Worm (Caenorhabditis elegans) whole organism, young adult: ENCODE measurements around the gene T07F8.4.

Source experiments
- B0019.2 ChIP-seq: fragments of 200-800 bp; sonication (Bioruptor generic); conservative IDR thresholded peaks from 2 replicates; pipeline ENCODE4 v1.3.6; 2022; ENCODE audit warnings: missing genetic modification reagents, missing genetic modification characterization, missing compliant biosample characterization
- B0261.1 ChIP-seq: sonication (generic microtip); optimal IDR thresholded peaks from 2 replicates; lab custom pipeline; 2016; ENCODE audit warnings: mild to moderate bottlenecking, missing genetic modification characterization, moderate library complexity, missing compliant biosample characterization
- B0336.3 ChIP-seq: fragments of 200-800 bp; sonication (Bioruptor generic); IDR thresholded peaks from 2 replicates; pipeline ENCODE4 v1.3.6; 2022; ENCODE audit warnings: missing genetic modification characterization, missing compliant biosample characterization
- D2030.7 ChIP-seq: fragments of 200-800 bp; sonication (Bioruptor generic); IDR thresholded peaks from 2 replicates; pipeline ENCODE4 v1.3.6; 2022; ENCODE audit warnings: missing genetic modification reagents, missing genetic modification characterization, missing compliant biosample characterization
- F22D6.2 ChIP-seq: sonication (generic microtip); optimal IDR thresholded peaks from 2 replicates; lab custom pipeline; 2016; ENCODE audit warnings: mild to moderate bottlenecking, missing genetic modification characterization, missing compliant biosample characterization
- F39B2.1 ChIP-seq: fragments of 200-800 bp; sonication (Bioruptor generic); IDR thresholded peaks from 2 replicates; pipeline ENCODE4 v1.3.6; 2022; ENCODE audit warnings: missing genetic modification reagents, missing genetic modification characterization, missing compliant biosample characterization
- T26A5.8 ChIP-seq: sonication (generic microtip); optimal IDR thresholded peaks from 2 replicates; lab custom pipeline; 2016; ENCODE audit warnings: missing genetic modification characterization, missing compliant biosample characterization
- Y67H2A.10 ChIP-seq: fragments of 200-800 bp; sonication (Bioruptor generic); conservative IDR thresholded peaks from 2 replicates; pipeline ENCODE4 v1.3.6; 2022; ENCODE audit warnings: missing genetic modification reagents, missing genetic modification characterization, missing compliant biosample characterization
- ZK185.1 ChIP-seq: sonication (generic microtip); optimal IDR thresholded peaks from 2 replicates; lab custom pipeline; 2016; ENCODE audit warnings: mild to moderate bottlenecking, missing genetic modification characterization, missing compliant biosample characterization; ENCODE audit not compliant: poor library complexity, severe bottlenecking
- aptf-3 ChIP-seq: fragments of 200-800 bp; sonication (Bioruptor generic); IDR thresholded peaks from 2 replicates; pipeline ENCODE4 v1.3.6; 2022; ENCODE audit warnings: missing genetic modification characterization, missing compliant biosample characterization
- attf-5 ChIP-seq: fragments of 200-800 bp; sonication (Bioruptor generic); optimal IDR thresholded peaks from 2 replicates; lab custom pipeline; 2018; ENCODE audit warnings: mild to moderate bottlenecking, missing genetic modification characterization, missing compliant biosample characterization
- bed-1 ChIP-seq: fragments of 200-800 bp; sonication (Bioruptor generic); IDR thresholded peaks from 2 replicates; pipeline ENCODE4 v1.3.6; 2022; ENCODE audit warnings: missing genetic modification reagents, missing genetic modification characterization, missing compliant biosample characterization
- bed-2 ChIP-seq: fragments of 200-800 bp; sonication (Bioruptor generic); IDR thresholded peaks from 2 replicates; pipeline ENCODE4 v1.3.6; 2022; ENCODE audit warnings: missing genetic modification reagents, missing genetic modification characterization, missing compliant biosample characterization
- ccch-3 ChIP-seq: fragments of 200-800 bp; sonication (Bioruptor generic); optimal IDR thresholded peaks from 2 replicates; lab custom pipeline; 2018; ENCODE audit warnings: mild to moderate bottlenecking, missing genetic modification characterization, missing compliant biosample characterization
- ceh-100 ChIP-seq: fragments of 200-800 bp; sonication (Bioruptor generic); IDR thresholded peaks from 2 replicates; pipeline ENCODE4 v1.3.6; 2022; ENCODE audit warnings: missing genetic modification reagents, missing genetic modification characterization, missing compliant biosample characterization
- ceh-40 ChIP-seq: fragments of 200-800 bp; sonication (Bioruptor generic); IDR thresholded peaks from 2 replicates; pipeline ENCODE4 v1.3.6; 2022; ENCODE audit warnings: missing genetic modification characterization, missing compliant biosample characterization
- efl-1 ChIP-seq: fragments of 150-350 bp; optimal IDR thresholded peaks from 2 replicates; lab custom pipeline; 2014; ENCODE audit warnings: missing biosample characterization, missing genetic modification reagents, missing genetic modification characterization
- egl-18 ChIP-seq: fragments of 200-800 bp; sonication (Bioruptor generic); IDR thresholded peaks from 2 replicates; pipeline ENCODE4 v1.3.6; 2022; ENCODE audit warnings: missing genetic modification reagents, missing genetic modification characterization, missing compliant biosample characterization
- ekl-4 ChIP-seq: fragments of 200-800 bp; sonication (Bioruptor generic); IDR thresholded peaks from 2 replicates; pipeline ENCODE4 v1.3.6; 2022; ENCODE audit warnings: missing genetic modification reagents, missing genetic modification characterization, missing compliant biosample characterization
- lag-1 ChIP-seq: fragments of 200-800 bp; sonication (Bioruptor generic); IDR thresholded peaks from 2 replicates; pipeline ENCODE4 v1.3.6; 2022; ENCODE audit warnings: missing genetic modification reagents, missing genetic modification characterization, missing compliant biosample characterization
- let-607 ChIP-seq, 2 experiments: fragments of 200-800 bp in 1 of 2; sonication (Bioruptor generic) in 1 of 2; sonication (generic microtip) in 1 of 2; optimal IDR thresholded peaks; 2 replicates each; lab custom pipeline; 2016 to 2018; ENCODE audit warnings: mild to moderate bottlenecking in 2 of 2, missing compliant biosample characterization in 2 of 2, missing genetic modification characterization in 2 of 2, moderate library complexity in 2 of 2, missing genotype in 1 of 2
- lir-1 ChIP-seq: fragments of 200-800 bp; sonication (Bioruptor generic); conservative IDR thresholded peaks from 2 replicates; pipeline ENCODE4 v1.3.6; 2022; ENCODE audit warnings: missing genetic modification reagents, missing genetic modification characterization, missing compliant biosample characterization
- lsl-1 ChIP-seq: fragments of 200-800 bp; sonication (Bioruptor generic); optimal IDR thresholded peaks from 2 replicates; lab custom pipeline; 2018; ENCODE audit warnings: mild to moderate bottlenecking, missing genetic modification characterization, moderate library complexity, missing compliant biosample characterization
- madf-6 ChIP-seq: fragments of 200-800 bp; sonication (Bioruptor generic); IDR thresholded peaks from 2 replicates; pipeline ENCODE4 v1.3.6; 2022; ENCODE audit warnings: missing genetic modification reagents, missing genetic modification characterization, missing compliant biosample characterization
- mcd-1 ChIP-seq: fragments of 200-800 bp; sonication (Bioruptor generic); IDR thresholded peaks from 2 replicates; pipeline ENCODE4 v1.3.6; 2022; ENCODE audit warnings: missing genetic modification reagents, missing genetic modification characterization, missing compliant biosample characterization
- mel-28 ChIP-seq: sonication (generic microtip); optimal IDR thresholded peaks from 2 replicates; lab custom pipeline; 2016; ENCODE audit warnings: borderline replicate concordance, mild to moderate bottlenecking, missing genetic modification characterization, missing compliant biosample characterization
- nfya-1 ChIP-seq: sonication (generic microtip); optimal IDR thresholded peaks from 2 replicates; lab custom pipeline; 2017; ENCODE audit warnings: antibody characterized with exemption, missing compliant biosample characterization, missing genetic modification characterization, borderline replicate concordance; ENCODE audit not compliant: insufficient read depth
- nhr-120 ChIP-seq: fragments of 200-800 bp; sonication (Bioruptor generic); IDR thresholded peaks from 2 replicates; pipeline ENCODE4 v1.3.6; 2022; ENCODE audit warnings: missing genetic modification characterization, missing compliant biosample characterization
- nhr-27 ChIP-seq: fragments of 200-800 bp; sonication (Bioruptor generic); optimal IDR thresholded peaks from 2 replicates; lab custom pipeline; 2018; ENCODE audit warnings: mild to moderate bottlenecking, missing genetic modification characterization, moderate library complexity, missing compliant biosample characterization
- rcor-1 ChIP-seq: fragments of 200-800 bp; sonication (Bioruptor generic); IDR thresholded peaks from 2 replicates; pipeline ENCODE4 v1.3.6; 2022; ENCODE audit warnings: missing genetic modification reagents, missing genetic modification characterization, missing compliant biosample characterization
- rec-8 ChIP-seq, 2 experiments: sonication (generic microtip); optimal IDR thresholded peaks; 2 replicates each; lab custom pipeline; 2016; ENCODE audit warnings: mild to moderate bottlenecking in 2 of 2, missing genetic modification characterization in 2 of 2, missing genetic modification reagents in 2 of 2, missing genotype in 2 of 2, missing biosample characterization in 1 of 2, missing compliant biosample characterization in 1 of 2, moderate library complexity in 1 of 2
- repo-1 ChIP-seq: sonication (generic microtip); optimal IDR thresholded peaks from 2 replicates; lab custom pipeline; 2017; ENCODE audit warnings: mild to moderate bottlenecking, missing genetic modification characterization, missing compliant biosample characterization
- snpc-1.1 ChIP-seq: sonication (generic microtip); optimal IDR thresholded peaks from 2 replicates; lab custom pipeline; 2017; ENCODE audit warnings: missing genetic modification characterization, mild to moderate bottlenecking, missing compliant biosample characterization, antibody characterized with exemption, moderate library complexity, missing genotype, missing genetic modification reagents; ENCODE audit not compliant: insufficient read depth
- snpc-1.3 ChIP-seq: sonication (generic microtip); optimal IDR thresholded peaks from 2 replicates; lab custom pipeline; 2017; ENCODE audit warnings: missing genetic modification characterization, mild to moderate bottlenecking, missing compliant biosample characterization, antibody characterized with exemption, moderate library complexity, missing genotype, missing genetic modification reagents; ENCODE audit not compliant: insufficient read depth
- snpc-3.4 ChIP-seq: sonication (generic microtip); optimal IDR thresholded peaks from 2 replicates; lab custom pipeline; 2017; ENCODE audit warnings: missing genetic modification characterization, mild to moderate bottlenecking, missing compliant biosample characterization, antibody characterized with exemption, moderate library complexity, missing genotype, missing genetic modification reagents
- snpc-4 ChIP-seq, 5 experiments: fragments of 150-350 bp in 1 of 5; sonication (generic microtip) in 4 of 5; optimal IDR thresholded peaks; 2 replicates each; lab custom pipeline; 2014 to 2018; ENCODE audit warnings: missing genetic modification characterization in 5 of 5, missing biosample characterization in 3 of 5, antibody characterized with exemption in 2 of 5, mild to moderate bottlenecking in 2 of 5, missing compliant biosample characterization in 2 of 5, missing genotype in 2 of 5, moderate library complexity in 2 of 5, missing genetic modification reagents in 1 of 5
- tbp1 ChIP-seq: fragments of 200-800 bp; sonication (Bioruptor generic); optimal IDR thresholded peaks from 2 replicates; lab custom pipeline; 2018; ENCODE audit warnings: mild to moderate bottlenecking, missing genetic modification characterization, missing compliant biosample characterization
- tbx-9 ChIP-seq: sonication (generic microtip); optimal IDR thresholded peaks from 2 replicates; lab custom pipeline; 2016; ENCODE audit warnings: borderline replicate concordance, missing genetic modification characterization, inconsistent platforms, missing compliant biosample characterization
- unc-130 ChIP-seq: sonication (generic microtip); optimal IDR thresholded peaks from 2 replicates; lab custom pipeline; 2016; ENCODE audit warnings: missing genetic modification reagents, missing genetic modification characterization, missing compliant biosample characterization
- xnd-1 ChIP-seq: sonication (generic microtip); optimal IDR thresholded peaks from 2 replicates; lab custom pipeline; 2016; ENCODE audit warnings: missing genotype, missing genetic modification reagents, missing genetic modification characterization, missing compliant biosample characterization
- zfh-2 ChIP-seq: fragments of 200-800 bp; sonication (Bioruptor generic); conservative IDR thresholded peaks from 2 replicates; pipeline ENCODE4 v1.3.6; 2022; ENCODE audit warnings: missing genetic modification reagents, missing genetic modification characterization, missing compliant biosample characterization
- zim-3 ChIP-seq: sonication (generic microtip); optimal IDR thresholded peaks from 2 replicates; lab custom pipeline; 2017; ENCODE audit warnings: mild to moderate bottlenecking, missing genetic modification characterization, moderate library complexity, missing compliant biosample characterization
- ztf-26 ChIP-seq: sonication (generic microtip); optimal IDR thresholded peaks from 2 replicates; lab custom pipeline; 2017; ENCODE audit warnings: missing genetic modification characterization, missing compliant biosample characterization
- ztf-3 ChIP-seq: fragments of 200-800 bp; sonication (Bioruptor generic); optimal IDR thresholded peaks from 2 replicates; lab custom pipeline; 2018; ENCODE audit warnings: mild to moderate bottlenecking, missing genetic modification characterization, missing compliant biosample characterization

The T07F8.4 gene

DNA sequence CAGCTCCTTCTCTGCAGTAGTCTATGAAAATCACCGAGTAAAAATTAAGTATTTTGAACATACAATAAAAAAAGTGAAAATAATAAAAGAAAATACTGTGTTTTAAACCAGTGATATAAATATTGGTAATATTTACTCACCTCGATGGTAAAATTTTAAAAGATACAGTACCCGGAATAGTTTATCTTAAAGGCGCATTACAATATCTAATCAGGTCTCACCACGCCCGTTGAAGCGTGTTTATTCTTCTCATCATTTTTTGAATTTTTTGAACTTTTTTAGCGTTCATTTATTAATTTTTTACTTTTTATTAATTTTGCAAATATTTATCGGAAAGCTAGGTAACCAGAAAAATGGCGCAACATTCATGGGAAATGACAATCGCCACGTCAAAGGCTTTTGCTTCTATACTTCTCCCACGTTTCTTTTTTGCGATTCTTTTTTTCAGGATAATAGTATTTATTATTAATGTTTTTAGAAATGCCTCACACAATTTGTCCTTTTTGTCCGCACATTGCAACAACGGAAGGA is 10.0 kb downstream of the T07F8.4 start, which contains the start of gene F10E7.2 (continued):
- TF ChIP-seq ekl-4 (no peak), nhr-27 (tag; lab: Kevin White, UChicago) (no peak), rcor-1 (no peak), B0336.3 (no peak), bed-2 (GFP tag; lab: Robert Waterston, UW) (no peak), mcd-1 (GFP tag; lab: Robert Waterston, UW) (no peak), bed-1 (no peak), Y67H2A.10 (GFP tag; lab: Robert Waterston, UW) (no peak), ccch-3 (GFP tag; lab: Kevin White, UChicago) (no peak), ceh-100 (GFP tag; lab: Robert Waterston, UW) (no peak), aptf-3 (GFP tag; lab: Robert Waterston, UW) (no peak), lir-1 (GFP tag; lab: Robert Waterston, UW) (no peak), ztf-26 (tag; lab: Kevin White, UChicago) (no peak), B0261.1 (tag; lab: Kevin White, UChicago) (no peak), snpc-4 (GFP tag; optimal IDR thresholded peaks at IDR 0.05; lab: Kevin White, UChicago) (no peak), snpc-4 (tag; optimal IDR thresholded peaks at IDR 0.05; lab: Kevin White, UChicago) (peak in 1 of 4 experiments; percentile 19), rec-8 (tag; optimal IDR thresholded peaks at IDR 0.05; lab: Kevin White, UChicago) (no peak), lag-1 (GFP tag; lab: Robert Waterston, UW) (no peak), tbx-9 (tag; lab: Kevin White, UChicago) (no peak), attf-5 (GFP tag; lab: Kevin White, UChicago) (no peak), nhr-120 (GFP tag; lab: Robert Waterston, UW) (no peak), efl-1 (GFP tag; lab: Kevin White, UChicago) (no peak), snpc-1.3 (tag; lab: Kevin White, UChicago) (peak; percentile 68), T26A5.8 (tag; lab: Kevin White, UChicago) (no peak), nfya-1 (tag; lab: Kevin White, UChicago) (no peak), F39B2.1 (GFP tag; lab: Robert Waterston, UW) (no peak), lsl-1 (GFP tag; lab: Kevin White, UChicago) (peak; percentile 83), B0019.2 (no peak), zim-3 (no peak), zfh-2 (GFP tag; lab: Robert Waterston, UW) (no peak), let-607 (tag; optimal IDR thresholded peaks at IDR 0.05; lab: Kevin White, UChicago) (no peak), egl-18 (GFP tag; lab: Robert Waterston, UW) (no peak), madf-6 (GFP tag; lab: Robert Waterston, UW) (peak; percentile 86), D2030.7 (GFP tag; lab: Robert Waterston, UW) (peak; percentile 38; the same call in 1 of the 2 replicates), snpc-1.1 (tag; lab: Kevin White, UChicago) (no peak), snpc-3.4 (tag; lab: Kevin White, UChicago) (no peak), xnd-1 (tag; lab: Kevin White, UChicago) (peak; percentile 66), tbp1 (GFP tag; lab: Kevin White, UChicago) (no peak), F22D6.2 (tag; lab: Kevin White, UChicago) (no peak), ZK185.1 (tag; lab: Kevin White, UChicago) (no peak), ztf-3 (GFP tag; lab: Kevin White, UChicago) (no peak), repo-1 (tag; lab: Kevin White, UChicago) (no peak), ceh-40 (GFP tag; lab: Robert Waterston, UW) (no peak), unc-130 (GFP tag; lab: Kevin White, UChicago) (no peak), mel-28 (tag; lab: Kevin White, UChicago) (no peak)
